Fruit fly (Drosophila melanogaster): ENCODE results near the gene CG32069.

- TF ChIP-seq usp (GFP tag; optimal IDR thresholded peaks at IDR 0.05), result no peak
- TF ChIP-seq CG8478 (optimal IDR thresholded peaks at IDR 0.05), result no peak
- no peak for TF ChIP-seq psq (optimal IDR thresholded peaks at IDR 0.05)
- no peak for TF ChIP-seq Dll (optimal IDR thresholded peaks at IDR 0.05)
- TF ChIP-seq pan (optimal IDR thresholded peaks at IDR 0.05), result no peak
- TF ChIP-seq EcR (GFP tag; optimal IDR thresholded peaks at IDR 0.05), result no peak
These were observed 21.2 kb downstream of the CG32069 start for dm6 chr3L:11041193-11041592.
